Fruit fly (Drosophila melanogaster): Measurements from ENCODE around the gene Scm.

dm6 chr3R:9593408-9594250 lies 43.8 kb downstream of the Scm start:
- TF ChIP-seq pan (optimal IDR thresholded peaks at IDR 0.05) (no peak), CG8478 (optimal IDR thresholded peaks at IDR 0.05) (no peak), psq (optimal IDR thresholded peaks at IDR 0.05) (no peak)

Data from whole organism.